Worm (Caenorhabditis elegans): ENCODE results near the gene oac-46.

The oac-46 gene

DNA sequence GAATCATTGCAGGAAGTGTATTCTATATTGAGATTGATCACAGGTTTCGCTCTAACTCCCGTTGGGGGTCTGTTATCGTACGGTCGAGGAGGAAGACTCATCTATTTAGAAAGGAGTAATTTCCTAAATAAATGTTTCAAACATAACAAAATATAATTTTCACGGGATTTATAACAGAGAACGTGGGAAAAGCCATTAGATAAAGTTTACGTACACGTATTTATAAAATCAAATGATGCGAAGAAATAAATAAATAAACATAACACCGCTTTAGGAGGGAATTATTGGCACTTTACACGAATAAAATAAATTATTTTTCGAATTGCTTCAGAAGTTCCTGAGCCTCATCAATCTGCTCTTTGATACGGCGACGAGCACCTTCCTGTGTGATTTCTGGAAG is 43.4 kb downstream of the oac-46 start, which contains the start of gene F07H5.10:
Gene F07H5.10 (minus strand): TSS at position 101 of the 400 bp plus-strand sequence.
- no peak for TF ChIP-seq unc-62 (GFP tag; optimal IDR thresholded peaks at IDR 0.05)

DNA sequence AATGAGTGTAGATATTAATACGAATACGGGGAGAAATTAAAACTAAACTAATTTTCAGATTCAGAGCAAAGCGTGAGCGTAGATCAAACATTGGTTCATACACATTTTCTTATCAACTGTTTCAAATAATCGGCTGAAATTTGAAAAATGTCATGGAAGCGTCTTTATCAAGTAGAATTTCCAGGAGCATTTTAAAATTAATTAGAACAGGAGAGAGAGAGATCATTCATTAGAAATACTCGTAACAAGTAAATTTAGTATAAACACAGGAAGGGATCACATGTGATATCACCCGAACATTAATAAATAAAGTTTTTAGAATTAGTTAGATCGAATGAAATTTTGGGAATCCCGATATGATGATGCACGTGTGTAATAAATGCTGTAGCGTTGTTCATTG is 45.0 kb downstream of the oac-46 start, which contains the start of gene pho-13:
Gene pho-13 (minus strand): TSS at position 101 of the 400 bp plus-strand sequence.
- TF ChIP-seq unc-62 (GFP tag; optimal IDR thresholded peaks at IDR 0.05), result no peak

DNA sequence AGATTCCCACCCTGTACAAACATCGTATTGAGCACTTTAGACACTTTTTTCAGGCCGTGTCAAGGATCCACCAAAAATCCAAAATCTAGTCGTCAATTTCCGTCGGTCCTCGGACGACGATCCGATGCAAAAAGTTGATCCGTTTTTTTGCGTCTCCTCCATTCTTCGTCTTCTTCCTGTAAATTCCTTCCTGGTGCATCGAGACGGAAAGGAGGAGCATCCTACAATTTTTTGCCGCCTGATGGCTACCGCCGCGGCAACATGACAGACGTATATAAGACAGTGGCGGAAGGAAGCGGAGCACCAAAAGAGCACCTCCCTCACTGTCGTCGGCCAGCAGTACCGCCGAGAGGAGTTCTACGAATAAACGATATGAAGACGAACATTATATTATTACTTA is 51.1 kb downstream of the oac-46 start, which contains the start of gene appg-2:
Gene appg-2 (plus strand): TSS at position 301 of the 400 bp plus-strand sequence.
- TF ChIP-seq unc-62 (GFP tag; optimal IDR thresholded peaks at IDR 0.05), result no peak

DNA sequence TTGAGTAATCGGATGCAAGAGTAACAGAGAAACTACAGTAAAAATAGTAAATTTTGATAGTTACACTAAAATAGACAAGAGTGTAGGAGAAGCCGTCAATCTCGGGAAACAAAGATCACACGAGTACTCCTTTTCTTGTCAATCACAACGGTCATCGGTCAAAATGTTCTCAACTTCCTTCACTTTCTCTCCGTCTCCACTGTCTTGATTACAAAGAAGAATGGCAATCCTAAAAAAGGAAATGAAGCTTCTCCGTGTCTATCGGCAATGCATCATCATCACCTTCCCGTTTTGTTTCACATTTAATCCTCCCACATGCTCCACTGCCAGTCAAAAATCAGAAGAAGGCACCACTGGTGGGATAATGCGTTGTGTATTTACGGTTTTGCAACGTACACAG is 52.2 kb downstream of the oac-46 start:
- no peak for TF ChIP-seq unc-62 (GFP tag; optimal IDR thresholded peaks at IDR 0.05)

All from whole organism, dauer.